Worm (Caenorhabditis elegans) whole organism, late embryonic: Measurements from ENCODE around the gene B0432.14.

Source experiments
- K09A11.1 ChIP-seq: sonication (generic microtip); optimal IDR thresholded peaks from 2 replicates; lab custom pipeline; 2017; ENCODE audit warnings: antibody characterized with exemption, mild to moderate bottlenecking, missing genetic modification characterization, missing compliant biosample characterization; ENCODE audit not compliant: insufficient read depth
- T23F11.4 ChIP-seq: fragments of 200-800 bp; sonication (Bioruptor generic); optimal IDR thresholded peaks from 2 replicates; lab custom pipeline; 2018; ENCODE audit warnings: mild to moderate bottlenecking, missing genetic modification characterization, missing compliant biosample characterization
- Y22D7AL.16 ChIP-seq: sonication (generic microtip); optimal IDR thresholded peaks from 2 replicates; lab custom pipeline; 2016; ENCODE audit warnings: missing genetic modification characterization, missing compliant biosample characterization
- ahr-1 ChIP-seq: sonication (generic microtip); optimal IDR thresholded peaks from 2 replicates; lab custom pipeline; 2016; ENCODE audit warnings: missing genetic modification characterization, missing compliant biosample characterization
- ceh-18 ChIP-seq: sonication (generic microtip); optimal IDR thresholded peaks from 2 replicates; lab custom pipeline; 2016; ENCODE audit warnings: missing genetic modification characterization, missing compliant biosample characterization
- ceh-19 ChIP-seq: fragments of 200-800 bp; sonication (Bioruptor generic); optimal IDR thresholded peaks from 2 replicates; lab custom pipeline; 2018; ENCODE audit warnings: mild to moderate bottlenecking, missing genetic modification characterization, missing compliant biosample characterization
- ceh-2 ChIP-seq: sonication (generic microtip); optimal IDR thresholded peaks from 2 replicates; lab custom pipeline; 2016; ENCODE audit warnings: missing genotype, missing genetic modification characterization, missing compliant biosample characterization
- ceh-24 ChIP-seq: sonication (generic microtip); optimal IDR thresholded peaks from 2 replicates; lab custom pipeline; 2016; ENCODE audit warnings: mild to moderate bottlenecking, missing genetic modification characterization, missing compliant biosample characterization
- ceh-34 ChIP-seq: sonication (generic microtip); optimal IDR thresholded peaks from 2 replicates; lab custom pipeline; 2016; ENCODE audit warnings: mild to moderate bottlenecking, missing genetic modification characterization, missing compliant biosample characterization
- ceh-45 ChIP-seq: fragments of 200-800 bp; sonication (Bioruptor generic); IDR thresholded peaks from 2 replicates; pipeline ENCODE4 v1.3.6; 2022; ENCODE audit warnings: missing genetic modification reagents, missing genetic modification characterization, missing compliant biosample characterization
- ceh-48 ChIP-seq: sonication (generic microtip); optimal IDR thresholded peaks from 2 replicates; lab custom pipeline; 2016; ENCODE audit warnings: missing genetic modification characterization, inconsistent platforms, missing compliant biosample characterization
- ceh-6 ChIP-seq: fragments of 200-800 bp; sonication (Bioruptor generic); optimal IDR thresholded peaks from 2 replicates; lab custom pipeline; 2018; ENCODE audit warnings: mild to moderate bottlenecking, missing genetic modification characterization, missing compliant biosample characterization
- ceh-9 ChIP-seq: sonication (generic microtip); optimal IDR thresholded peaks from 2 replicates; lab custom pipeline; 2016; ENCODE audit warnings: mild to moderate bottlenecking, missing genetic modification characterization, inconsistent platforms, missing compliant biosample characterization
- dve-1 ChIP-seq: sonication (generic microtip); optimal IDR thresholded peaks from 2 replicates; lab custom pipeline; 2017; ENCODE audit warnings: antibody characterized with exemption, mild to moderate bottlenecking, missing genetic modification characterization, missing compliant biosample characterization
- eyg-1 ChIP-seq: sonication (generic microtip); optimal IDR thresholded peaks from 2 replicates; lab custom pipeline; 2016; ENCODE audit warnings: missing genotype, missing genetic modification characterization, missing compliant biosample characterization
- fkh-10 ChIP-seq: fragments of 150-350 bp; optimal IDR thresholded peaks from 2 replicates; lab custom pipeline; 2014; ENCODE audit warnings: missing biosample characterization, missing genetic modification reagents, missing genetic modification characterization
- fkh-6 ChIP-seq: sonication (generic microtip); optimal IDR thresholded peaks from 2 replicates; lab custom pipeline; 2016; ENCODE audit warnings: missing genetic modification characterization, missing compliant biosample characterization
- gmeb-2 ChIP-seq: sonication (generic microtip); optimal IDR thresholded peaks from 2 replicates; lab custom pipeline; 2016; ENCODE audit warnings: missing genetic modification characterization, inconsistent platforms, missing compliant biosample characterization
- hlh-15 ChIP-seq: sonication (generic microtip); optimal IDR thresholded peaks from 2 replicates; lab custom pipeline; 2016; ENCODE audit warnings: missing genetic modification characterization, missing compliant biosample characterization
- hlh-30 ChIP-seq: sonication (generic microtip); optimal IDR thresholded peaks from 2 replicates; lab custom pipeline; 2017; ENCODE audit warnings: antibody characterized with exemption, missing genetic modification characterization, missing compliant biosample characterization; ENCODE audit not compliant: insufficient read depth
- hlh-8 ChIP-seq: sonication (generic microtip); optimal IDR thresholded peaks from 2 replicates; lab custom pipeline; 2016; ENCODE audit warnings: missing genotype, missing genetic modification characterization, missing compliant biosample characterization
- mec-3 ChIP-seq: sonication (generic microtip); optimal IDR thresholded peaks from 2 replicates; lab custom pipeline; 2016; ENCODE audit warnings: borderline replicate concordance, missing genetic modification characterization, missing compliant biosample characterization
- nhr-11 ChIP-seq: fragments of 150-350 bp; optimal IDR thresholded peaks from 2 replicates; lab custom pipeline; 2014; ENCODE audit warnings: missing biosample characterization, missing genetic modification characterization
- nhr-232 ChIP-seq: sonication (generic microtip); optimal IDR thresholded peaks from 2 replicates; lab custom pipeline; 2016; ENCODE audit warnings: missing genetic modification characterization, missing compliant biosample characterization
- odd-2 ChIP-seq: sonication (generic microtip); optimal IDR thresholded peaks from 2 replicates; lab custom pipeline; 2017; ENCODE audit warnings: antibody characterized with exemption, mild to moderate bottlenecking, missing genetic modification characterization, missing compliant biosample characterization
- pat-9 ChIP-seq: fragments of 200-800 bp; sonication (Bioruptor generic); optimal IDR thresholded peaks from 2 replicates; lab custom pipeline; 2018; ENCODE audit warnings: mild to moderate bottlenecking, missing genetic modification characterization, moderate library complexity, missing compliant biosample characterization
- pax-1 ChIP-seq: fragments of 150-350 bp; optimal IDR thresholded peaks from 2 replicates; lab custom pipeline; 2014; ENCODE audit warnings: missing biosample characterization, missing genetic modification characterization
- pha-2 ChIP-seq: sonication (generic microtip); optimal IDR thresholded peaks from 2 replicates; lab custom pipeline; 2017; ENCODE audit warnings: mild to moderate bottlenecking, missing genetic modification characterization, missing compliant biosample characterization
- pha-4 ChIP-seq: fragments of 150-350 bp; optimal IDR thresholded peaks from 2 replicates; lab custom pipeline; 2018; ENCODE audit warnings: missing biosample characterization, missing genetic modification reagents, missing genetic modification characterization
- rnt-1 ChIP-seq: sonication (generic microtip); optimal IDR thresholded peaks from 2 replicates; lab custom pipeline; 2016; ENCODE audit warnings: missing genetic modification characterization, missing compliant biosample characterization
- sdc-2 ChIP-seq: sonication (generic microtip); optimal IDR thresholded peaks from 2 replicates; lab custom pipeline; 2016; ENCODE audit warnings: missing genotype, missing genetic modification characterization, missing compliant biosample characterization
- tbx-2 ChIP-seq: sonication (generic microtip); optimal IDR thresholded peaks from 2 replicates; lab custom pipeline; 2016; ENCODE audit warnings: missing genetic modification characterization, missing compliant biosample characterization
- tbx-7 ChIP-seq: sonication (generic microtip); optimal IDR thresholded peaks from 2 replicates; lab custom pipeline; 2016; ENCODE audit warnings: missing genotype, missing genetic modification characterization, missing compliant biosample characterization
- unc-55 ChIP-seq: sonication (generic microtip); optimal IDR thresholded peaks from 2 replicates; lab custom pipeline; 2017; ENCODE audit warnings: missing biosample characterization, missing genetic modification reagents, missing genetic modification characterization

Gene B0432.14

ce11 chrII:296911-297440 lies 32.8 kb downstream of the B0432.14 start, which contains the start of the genes clec-117 and B0432.1:
TSS of gene clec-117 (minus strand) at chrII:297011.
TSS of gene B0432.1 (plus strand) at chrII:297390.
- TF ChIP-seq fkh-10 (GFP tag; lab: Kevin White, UChicago) = no peak
- TF ChIP-seq hlh-15 (tag; lab: Kevin White, UChicago) = no peak
- no peak for TF ChIP-seq ceh-18 (tag; lab: Kevin White, UChicago)
- no peak for TF ChIP-seq odd-2 (tag; lab: Kevin White, UChicago)
- TF ChIP-seq eyg-1 (tag; lab: Kevin White, UChicago) = no peak
- no peak for TF ChIP-seq unc-55 (GFP tag; lab: Kevin White, UChicago)
- no peak for TF ChIP-seq ceh-9
- TF ChIP-seq hlh-30 (tag; lab: Kevin White, UChicago) = no peak
- no peak for TF ChIP-seq ceh-48 (tag; lab: Kevin White, UChicago)
- no peak for TF ChIP-seq pha-2
- no peak for TF ChIP-seq fkh-6 (tag; lab: Kevin White, UChicago)
- TF ChIP-seq ceh-34 (tag; lab: Kevin White, UChicago) = no peak

ce11 chrII:299684-300083 lies 35.5 kb downstream of the B0432.14 start, which contains the start of gene K01A2.6:
TSS of gene K01A2.6 (plus strand) at chrII:299984.
- no peak for TF ChIP-seq sdc-2
- no peak for TF ChIP-seq pax-1 (tag; lab: Kevin White, UChicago)
- no peak for TF ChIP-seq hlh-8
- TF ChIP-seq ahr-1 (tag; lab: Kevin White, UChicago) = no peak
- TF ChIP-seq pha-4 (tag; lab: Kevin White, UChicago) = no peak
- TF ChIP-seq nhr-11 = no peak
- no peak for TF ChIP-seq gmeb-2
- TF ChIP-seq tbx-2 (tag; lab: Kevin White, UChicago) = no peak
- TF ChIP-seq tbx-7 (tag; lab: Kevin White, UChicago) = no peak
- TF ChIP-seq nhr-232 (tag; lab: Kevin White, UChicago) = no peak
- no peak for TF ChIP-seq T23F11.4 (GFP tag; lab: Kevin White, UChicago)
- no peak for TF ChIP-seq ceh-34 (tag; lab: Kevin White, UChicago)
- TF ChIP-seq fkh-10 (GFP tag; lab: Kevin White, UChicago) = no peak

ce11 chrII:300977-301772 lies 37.0 kb downstream of the B0432.14 start, which contains the start of gene K01A2.5:
TSS of gene K01A2.5 (plus strand) at chrII:301273.
- TF ChIP-seq ceh-19 (GFP tag; lab: Kevin White, UChicago) (no peak), ceh-6 (GFP tag; lab: Kevin White, UChicago) (no peak), ceh-48 (tag; lab: Kevin White, UChicago) (no peak), pat-9 (no peak), dve-1 (tag; lab: Kevin White, UChicago) (no peak), T23F11.4 (GFP tag; lab: Kevin White, UChicago) (no peak), hlh-30 (tag; lab: Kevin White, UChicago) (peak; percentile 34), fkh-6 (tag; lab: Kevin White, UChicago) (no peak), nhr-232 (tag; lab: Kevin White, UChicago) (no peak), rnt-1 (tag; lab: Kevin White, UChicago) (peak; percentile 55), ceh-45 (GFP tag; lab: Robert Waterston, UW) (no peak), Y22D7AL.16 (tag; lab: Kevin White, UChicago) (no peak), mec-3 (no peak), ceh-9 (no peak), ceh-2 (tag; lab: Kevin White, UChicago) (no peak), ceh-24 (no peak), K09A11.1 (tag; lab: Kevin White, UChicago) (no peak)
